Worm (Caenorhabditis elegans) whole organism, late embryonic: ENCODE data around the gene F13A2.3.
A peak's percentile ranks its signal among the peaks of the same experiment; 100 is the strongest.

ENCODE experiments used
- C38D4.7 ChIP-seq: fragments of 200-800 bp; sonication (Bioruptor generic); optimal IDR thresholded peaks from 2 replicates; lab custom pipeline; 2018; ENCODE audit warnings: mild to moderate bottlenecking, missing genetic modification characterization, moderate library complexity, missing compliant biosample characterization
- F13H6.1 ChIP-seq: sonication (generic microtip); optimal IDR thresholded peaks from 2 replicates; lab custom pipeline; 2016; ENCODE audit warnings: missing genetic modification characterization, missing compliant biosample characterization
- Y22D7AL.16 ChIP-seq: sonication (generic microtip); optimal IDR thresholded peaks from 2 replicates; lab custom pipeline; 2016; ENCODE audit warnings: missing genetic modification characterization, missing compliant biosample characterization
- ama-1 ChIP-seq: fragments of 150-350 bp; optimal IDR thresholded peaks from 2 replicates; lab custom pipeline; 2014
- ceh-14 ChIP-seq: sonication (generic microtip); optimal IDR thresholded peaks from 2 replicates; lab custom pipeline; 2016; ENCODE audit warnings: missing genotype, missing genetic modification characterization, missing compliant biosample characterization
- ceh-2 ChIP-seq: sonication (generic microtip); optimal IDR thresholded peaks from 2 replicates; lab custom pipeline; 2016; ENCODE audit warnings: missing genotype, missing genetic modification characterization, missing compliant biosample characterization
- ceh-22 ChIP-seq: sonication (generic microtip); optimal IDR thresholded peaks from 2 replicates; lab custom pipeline; 2017; ENCODE audit warnings: missing biosample characterization, missing genetic modification characterization
- ceh-31 ChIP-seq: sonication (generic microtip); optimal IDR thresholded peaks from 2 replicates; lab custom pipeline; 2016; ENCODE audit warnings: missing genetic modification characterization, missing compliant biosample characterization
- ceh-34 ChIP-seq: sonication (generic microtip); optimal IDR thresholded peaks from 2 replicates; lab custom pipeline; 2016; ENCODE audit warnings: mild to moderate bottlenecking, missing genetic modification characterization, missing compliant biosample characterization
- ceh-45 ChIP-seq: fragments of 200-800 bp; sonication (Bioruptor generic); IDR thresholded peaks from 2 replicates; pipeline ENCODE4 v1.3.6; 2022; ENCODE audit warnings: missing genetic modification reagents, missing genetic modification characterization, missing compliant biosample characterization
- ceh-9 ChIP-seq: sonication (generic microtip); optimal IDR thresholded peaks from 2 replicates; lab custom pipeline; 2016; ENCODE audit warnings: mild to moderate bottlenecking, missing genetic modification characterization, inconsistent platforms, missing compliant biosample characterization
- che-1 ChIP-seq: sonication (generic microtip); optimal IDR thresholded peaks from 2 replicates; lab custom pipeline; 2016; ENCODE audit warnings: mild to moderate bottlenecking, missing genetic modification characterization, missing compliant biosample characterization
- dmd-4 ChIP-seq: sonication (generic microtip); optimal IDR thresholded peaks from 2 replicates; lab custom pipeline; 2016; ENCODE audit warnings: borderline replicate concordance, missing genetic modification characterization, missing compliant biosample characterization
- dve-1 ChIP-seq: sonication (generic microtip); optimal IDR thresholded peaks from 2 replicates; lab custom pipeline; 2017; ENCODE audit warnings: antibody characterized with exemption, mild to moderate bottlenecking, missing genetic modification characterization, missing compliant biosample characterization
- elt-2 ChIP-seq: sonication (generic microtip); optimal IDR thresholded peaks from 2 replicates; lab custom pipeline; 2016; ENCODE audit warnings: missing genetic modification reagents, missing genetic modification characterization, missing compliant biosample characterization
- elt-4 ChIP-seq: sonication (generic microtip); optimal IDR thresholded peaks from 2 replicates; lab custom pipeline; 2016; ENCODE audit warnings: missing genetic modification characterization, missing compliant biosample characterization
- ets-4 ChIP-seq: sonication (generic microtip); optimal IDR thresholded peaks from 2 replicates; lab custom pipeline; 2016; ENCODE audit warnings: missing genetic modification characterization, missing compliant biosample characterization
- eyg-1 ChIP-seq: sonication (generic microtip); optimal IDR thresholded peaks from 2 replicates; lab custom pipeline; 2016; ENCODE audit warnings: missing genotype, missing genetic modification characterization, missing compliant biosample characterization
- fax-1 ChIP-seq: sonication (generic microtip); optimal IDR thresholded peaks from 2 replicates; lab custom pipeline; 2016; ENCODE audit warnings: missing genotype, missing genetic modification characterization, missing compliant biosample characterization
- hlh-6 ChIP-seq: sonication (generic microtip); optimal IDR thresholded peaks from 2 replicates; lab custom pipeline; 2016; ENCODE audit warnings: missing genotype, missing genetic modification characterization, missing compliant biosample characterization
- lin-11 ChIP-seq: fragments of 200-800 bp; sonication (Bioruptor generic); optimal IDR thresholded peaks from 2 replicates; lab custom pipeline; 2018; ENCODE audit warnings: mild to moderate bottlenecking, missing genetic modification characterization, missing compliant biosample characterization
- madf-2 ChIP-seq: sonication (generic microtip); optimal IDR thresholded peaks from 2 replicates; lab custom pipeline; 2017; ENCODE audit warnings: missing genetic modification characterization, missing compliant biosample characterization
- nfya-1 ChIP-seq: sonication (generic microtip); optimal IDR thresholded peaks from 2 replicates; lab custom pipeline; 2017; ENCODE audit warnings: missing genetic modification characterization, mild to moderate bottlenecking, missing compliant biosample characterization, antibody characterized with exemption, moderate library complexity
- nhr-11 ChIP-seq: fragments of 150-350 bp; optimal IDR thresholded peaks from 2 replicates; lab custom pipeline; 2014; ENCODE audit warnings: missing biosample characterization, missing genetic modification characterization
- nhr-232 ChIP-seq: sonication (generic microtip); optimal IDR thresholded peaks from 2 replicates; lab custom pipeline; 2016; ENCODE audit warnings: missing genetic modification characterization, missing compliant biosample characterization
- pag-3 ChIP-seq: sonication (generic microtip); optimal IDR thresholded peaks from 2 replicates; lab custom pipeline; 2016; ENCODE audit warnings: missing compliant biosample characterization, missing genetic modification characterization, borderline replicate concordance
- pha-2 ChIP-seq: sonication (generic microtip); optimal IDR thresholded peaks from 2 replicates; lab custom pipeline; 2017; ENCODE audit warnings: mild to moderate bottlenecking, missing genetic modification characterization, missing compliant biosample characterization
- pqm-1 ChIP-seq: sonication (generic microtip); optimal IDR thresholded peaks from 2 replicates; lab custom pipeline; 2016; ENCODE audit warnings: missing genetic modification characterization, missing compliant biosample characterization
- pros-1 ChIP-seq: fragments of 150-350 bp; optimal IDR thresholded peaks from 2 replicates; lab custom pipeline; 2014; ENCODE audit warnings: missing biosample characterization, missing genetic modification reagents, missing genetic modification characterization
- ref-2 ChIP-seq: sonication (generic microtip); optimal IDR thresholded peaks from 2 replicates; lab custom pipeline; 2016; ENCODE audit warnings: missing genetic modification characterization, missing compliant biosample characterization
- sdc-2 ChIP-seq: sonication (generic microtip); optimal IDR thresholded peaks from 2 replicates; lab custom pipeline; 2016; ENCODE audit warnings: missing genotype, missing genetic modification characterization, missing compliant biosample characterization
- sox-2 ChIP-seq: fragments of 200-800 bp; sonication (Bioruptor generic); IDR thresholded peaks from 2 replicates; pipeline ENCODE4 v1.3.6; 2022; ENCODE audit warnings: missing genetic modification reagents, missing genetic modification characterization, missing compliant biosample characterization
- syd-9 ChIP-seq: sonication (generic microtip); optimal IDR thresholded peaks from 2 replicates; lab custom pipeline; 2016; ENCODE audit warnings: mild to moderate bottlenecking, missing genetic modification characterization, moderate library complexity, missing compliant biosample characterization
- tbx-2 ChIP-seq: sonication (generic microtip); optimal IDR thresholded peaks from 2 replicates; lab custom pipeline; 2016; ENCODE audit warnings: missing genetic modification characterization, missing compliant biosample characterization
- unc-3 ChIP-seq, 2 experiments: fragments of 200-800 bp in 1 of 2; sonication (Bioruptor generic) in 1 of 2; sonication (generic microtip) in 1 of 2; conservative IDR thresholded peaks in 1 of 2; optimal IDR thresholded peaks in 1 of 2; 2 replicates each; pipeline versions ENCODE4 v1.3.6 to Lab custom; 2016 to 2022; ENCODE audit warnings: missing compliant biosample characterization in 2 of 2, missing genetic modification characterization in 2 of 2, missing genetic modification reagents in 1 of 2
- unc-42 ChIP-seq: sonication (generic microtip); optimal IDR thresholded peaks from 2 replicates; lab custom pipeline; 2016; ENCODE audit warnings: missing genotype, missing genetic modification characterization, missing compliant biosample characterization
- zip-5 ChIP-seq: sonication (generic microtip); optimal IDR thresholded peaks from 2 replicates; lab custom pipeline; 2016; ENCODE audit warnings: missing genetic modification characterization, missing compliant biosample characterization
- ztf-16 ChIP-seq: sonication (generic microtip); optimal IDR thresholded peaks from 2 replicates; lab custom pipeline; 2017; ENCODE audit warnings: missing genetic modification characterization, missing compliant biosample characterization

The F13A2.3 gene

DNA sequence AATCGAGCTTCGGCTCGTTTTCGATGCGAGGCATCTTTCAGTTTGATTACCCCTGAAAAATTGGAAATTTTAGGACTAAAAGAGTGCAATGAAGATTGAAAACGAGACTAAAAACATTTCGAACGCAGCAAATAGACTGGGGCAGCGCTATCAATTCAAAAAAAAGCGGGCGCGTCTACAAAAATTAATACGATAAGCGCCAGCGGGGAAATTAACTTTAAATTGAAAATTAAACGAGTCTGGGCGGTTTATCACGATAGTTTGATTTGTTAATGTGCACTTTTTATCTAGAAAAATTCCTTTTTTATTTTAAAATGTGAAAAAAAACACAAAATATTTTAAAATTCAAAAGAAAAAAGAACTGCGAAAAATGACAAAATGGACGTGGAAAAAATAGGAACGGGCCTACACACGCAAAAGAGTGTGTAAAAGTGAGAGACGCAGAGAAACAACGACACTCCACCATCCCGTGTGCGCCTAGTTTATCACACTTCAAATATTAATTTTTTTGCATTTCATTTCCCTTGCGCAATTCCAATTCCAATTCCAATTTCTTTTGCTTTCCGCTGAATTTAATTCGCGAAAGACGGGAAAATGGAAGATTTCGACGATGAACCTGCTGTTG lies 24.7 kb downstream of the F13A2.3 start, which contains the start of the genes gmpr-1 and fipp-1:
Gene gmpr-1, minus strand, starts transcription at position 75 of the 625 bp plus-strand sequence.
Gene fipp-1, plus strand, starts transcription at position 499 of the 625 bp plus-strand sequence.
- TF ChIP-seq nhr-232 (tag; lab: Kevin White, UChicago), result no peak
- TF ChIP-seq ets-4 (tag; lab: Kevin White, UChicago), result no peak
- TF ChIP-seq elt-2 (tag; lab: Kevin White, UChicago), result peak; percentile 32
- no peak for TF ChIP-seq dve-1 (tag; lab: Kevin White, UChicago)
- no peak for TF ChIP-seq madf-2 (tag; lab: Kevin White, UChicago)
- peak; percentile 12 for TF ChIP-seq ceh-31
- no peak for TF ChIP-seq zip-5 (tag; lab: Kevin White, UChicago)
- peak; percentile 43 for TF ChIP-seq unc-42
- no peak for TF ChIP-seq nhr-11
- TF ChIP-seq ceh-14, result peak; percentile 22
- no peak for TF ChIP-seq sox-2
- TF ChIP-seq nfya-1 (tag; lab: Kevin White, UChicago), result peak; percentile 29
- TF ChIP-seq, all 69 proteins: peak for 5

DNA sequence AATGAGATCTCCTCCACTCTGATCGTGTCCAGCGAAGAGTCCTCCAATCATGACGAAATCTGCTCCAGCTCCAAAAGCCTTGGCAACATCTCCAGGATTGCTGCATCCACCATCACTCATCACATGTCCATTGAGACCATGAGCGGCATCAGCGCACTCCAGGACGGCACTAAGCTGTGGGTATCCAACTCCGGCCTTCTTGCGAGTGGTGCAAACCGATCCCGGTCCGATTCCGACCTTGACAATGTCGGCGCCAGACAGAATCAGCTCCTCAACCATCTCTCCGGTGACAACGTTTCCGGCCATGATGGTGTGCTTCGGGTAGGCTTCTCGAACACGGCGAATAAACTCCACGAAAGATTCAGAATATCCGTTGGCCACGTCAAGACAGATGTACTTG lies 25.6 kb downstream of the F13A2.3 start:
- TF ChIP-seq tbx-2 (tag; lab: Kevin White, UChicago), result no peak
- TF ChIP-seq ama-1 (lab: Kevin White, UChicago), result no peak
- no peak for TF ChIP-seq ceh-45 (GFP tag; lab: Robert Waterston, UW)
- no peak for TF ChIP-seq ceh-22 (tag; lab: Kevin White, UChicago)

ce11 chrV:4366440-4366839 lies 29.7 kb downstream of the F13A2.3 start, which contains the start of gene F32D1.11:
Gene F32D1.11 (minus strand): TSS chrV:4366540.
- TF ChIP-seq pros-1 (tag; lab: Kevin White, UChicago) (no peak), zip-5 (tag; lab: Kevin White, UChicago) (no peak), ztf-16 (no peak), F13H6.1 (tag; lab: Kevin White, UChicago) (no peak), sdc-2 (tag; lab: Kevin White, UChicago) (no peak), hlh-6 (no peak), ama-1 (lab: Kevin White, UChicago) (no peak), ref-2 (no peak), C38D4.7 (GFP tag; lab: Kevin White, UChicago) (no peak), lin-11 (tag; lab: Kevin White, UChicago) (no peak), ceh-14 (no peak), ceh-34 (tag; lab: Kevin White, UChicago) (no peak)

DNA sequence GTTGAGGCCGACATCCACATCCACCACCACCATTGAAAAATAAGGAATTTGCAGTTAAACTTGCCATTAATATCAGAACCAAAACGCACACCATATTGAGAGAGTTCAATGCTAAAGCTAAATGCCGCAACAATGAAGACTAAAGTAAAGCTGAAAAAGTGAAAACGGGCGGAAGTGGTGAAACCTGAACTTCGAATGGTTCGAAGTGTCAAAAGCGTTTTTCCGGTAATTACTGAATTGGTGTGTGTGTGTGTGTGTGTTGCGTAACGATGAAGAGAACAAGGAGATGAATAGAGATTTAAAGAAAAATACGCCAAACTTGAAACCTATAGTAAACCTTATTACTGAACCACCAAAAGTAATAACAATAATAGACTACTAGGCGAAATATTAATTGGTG lies 31.6 kb downstream of the F13A2.3 start, which contains the start of gene grl-13:
Gene grl-13, minus strand, starts transcription at position 101 of the 400 bp plus-strand sequence.
- TF ChIP-seq Y22D7AL.16, result no peak
- no peak for TF ChIP-seq che-1 (tag; lab: Kevin White, UChicago)
- TF ChIP-seq pag-3 (tag; lab: Kevin White, UChicago), result no peak
- TF ChIP-seq nhr-11, result no peak
- TF ChIP-seq dmd-4 (tag; lab: Kevin White, UChicago), result no peak
- TF ChIP-seq pqm-1 (tag; lab: Kevin White, UChicago), result no peak
- TF ChIP-seq ceh-2 (tag; lab: Kevin White, UChicago), result no peak
- TF ChIP-seq ets-4 (tag; lab: Kevin White, UChicago), result no peak
- no peak for TF ChIP-seq elt-4 (tag; lab: Kevin White, UChicago)
- TF ChIP-seq ceh-9, result no peak
- TF ChIP-seq eyg-1 (tag; lab: Kevin White, UChicago), result no peak
- TF ChIP-seq zip-5 (tag; lab: Kevin White, UChicago), result no peak
- no peak for TF ChIP-seq syd-9 (tag; lab: Kevin White, UChicago)
- no peak for TF ChIP-seq pha-2
- TF ChIP-seq unc-3 (GFP tag; conservative IDR thresholded peaks at IDR 0.05; lab: Robert Waterston, UW), result no peak
- TF ChIP-seq unc-3 (tag; optimal IDR thresholded peaks at IDR 0.05; lab: Kevin White, UChicago), result no peak
- no peak for TF ChIP-seq fax-1 (tag; lab: Kevin White, UChicago)
